Worm (Caenorhabditis elegans) whole organism, late embryonic: Measurements from ENCODE around the gene rps-24.

Experiments
- K02D7.2 ChIP-seq: sonication (generic microtip); optimal IDR thresholded peaks from 2 replicates; lab custom pipeline; 2017; ENCODE audit warnings: mild to moderate bottlenecking, missing genetic modification characterization, missing compliant biosample characterization
- K09A11.1 ChIP-seq: sonication (generic microtip); optimal IDR thresholded peaks from 2 replicates; lab custom pipeline; 2017; ENCODE audit warnings: antibody characterized with exemption, mild to moderate bottlenecking, missing genetic modification characterization, missing compliant biosample characterization; ENCODE audit not compliant: insufficient read depth
- Y22D7AL.16 ChIP-seq: sonication (generic microtip); optimal IDR thresholded peaks from 2 replicates; lab custom pipeline; 2016; ENCODE audit warnings: missing genetic modification characterization, missing compliant biosample characterization
- ahr-1 ChIP-seq: sonication (generic microtip); optimal IDR thresholded peaks from 2 replicates; lab custom pipeline; 2016; ENCODE audit warnings: missing genetic modification characterization, missing compliant biosample characterization
- ceh-2 ChIP-seq: sonication (generic microtip); optimal IDR thresholded peaks from 2 replicates; lab custom pipeline; 2016; ENCODE audit warnings: missing genotype, missing genetic modification characterization, missing compliant biosample characterization
- fkh-6 ChIP-seq: sonication (generic microtip); optimal IDR thresholded peaks from 2 replicates; lab custom pipeline; 2016; ENCODE audit warnings: missing genetic modification characterization, missing compliant biosample characterization
- nhr-11 ChIP-seq: fragments of 150-350 bp; optimal IDR thresholded peaks from 2 replicates; lab custom pipeline; 2014; ENCODE audit warnings: missing biosample characterization, missing genetic modification characterization
- pha-4 ChIP-seq: fragments of 150-350 bp; optimal IDR thresholded peaks from 2 replicates; lab custom pipeline; 2018; ENCODE audit warnings: missing biosample characterization, missing genetic modification reagents, missing genetic modification characterization
- pqm-1 ChIP-seq: sonication (generic microtip); optimal IDR thresholded peaks from 2 replicates; lab custom pipeline; 2016; ENCODE audit warnings: missing genetic modification characterization, missing compliant biosample characterization
- ref-2 ChIP-seq: sonication (generic microtip); optimal IDR thresholded peaks from 2 replicates; lab custom pipeline; 2016; ENCODE audit warnings: missing genetic modification characterization, missing compliant biosample characterization
- sox-4 ChIP-seq: sonication (generic microtip); optimal IDR thresholded peaks from 2 replicates; lab custom pipeline; 2017; ENCODE audit warnings: mild to moderate bottlenecking, missing genetic modification characterization, inconsistent platforms, missing compliant biosample characterization
- unc-86 ChIP-seq: sonication (generic microtip); optimal IDR thresholded peaks from 2 replicates; lab custom pipeline; 2016; ENCODE audit warnings: missing genetic modification characterization, missing compliant biosample characterization

ce11 chrIV:393409-393930, 7.8 kb downstream of the rps-24 start, which contains the start of the genes T07A9.15 and nog-1:
- TF ChIP-seq ceh-2 = no peak
- TF ChIP-seq K09A11.1 (tag; lab: Kevin White, UChicago) = no peak
- TF ChIP-seq fkh-6 = no peak
- no peak for TF ChIP-seq pha-4 (tag; lab: Kevin White, UChicago)
- TF ChIP-seq ref-2 = no peak
- no peak for TF ChIP-seq Y22D7AL.16
- no peak for TF ChIP-seq pqm-1 (tag; lab: Kevin White, UChicago)
- TF ChIP-seq unc-86 (tag; lab: Kevin White, UChicago) = no peak
- TF ChIP-seq K02D7.2 = no peak
- no peak for TF ChIP-seq ahr-1 (tag; lab: Kevin White, UChicago)
- no peak for TF ChIP-seq sox-4
- no peak for TF ChIP-seq nhr-11 (tag; lab: Kevin White, UChicago)
